Fruit fly (Drosophila melanogaster) whole organism, embryonic: ENCODE data around the gene CG14286.

Experiments
- Aef1 ChIP-seq: fragments of 200-800 bp; sonication (Bioruptor generic); IDR thresholded peaks from 3 replicates; pipeline ENCODE4 v1.3.6; 2022; ENCODE audit warnings: missing biosample characterization, missing genetic modification characterization
- BEAF-32 ChIP-seq: fragments of 200-800 bp; sonication (Bioruptor generic); optimal IDR thresholded peaks from 3 replicates; lab custom pipeline; 2017; ENCODE audit warnings: missing biosample characterization, missing genetic modification characterization, mild to moderate bottlenecking, moderate library complexity, missing genetic modification reagents
- CG10979 ChIP-seq: fragments of 200-800 bp; sonication (Bioruptor generic); optimal IDR thresholded peaks from 2 replicates; lab custom pipeline; 2018; ENCODE audit warnings: missing biosample characterization, mild to moderate bottlenecking, missing genetic modification characterization, moderate library complexity
- CG12104 ChIP-seq: fragments of 200-800 bp; sonication (Bioruptor generic); optimal IDR thresholded peaks from 3 replicates; lab custom pipeline; 2016; ENCODE audit warnings: missing biosample characterization, missing genetic modification characterization
- CG12299 ChIP-seq: fragments of 200-800 bp; sonication (Bioruptor generic); optimal IDR thresholded peaks from 2 replicates; lab custom pipeline; 2018; ENCODE audit warnings: missing biosample characterization, mild to moderate bottlenecking, missing genetic modification characterization
- CG13123 ChIP-seq: fragments of 200-800 bp; sonication (Bioruptor generic); optimal IDR thresholded peaks from 2 replicates; lab custom pipeline; 2016; ENCODE audit warnings: missing biosample characterization, missing genetic modification characterization
- CG15601 ChIP-seq: fragments of 200-800 bp; sonication (Bioruptor generic); optimal IDR thresholded peaks from 3 replicates; lab custom pipeline; 2019; ENCODE audit warnings: missing biosample characterization, mild to moderate bottlenecking, missing genetic modification characterization, moderate library complexity
- CG30403 ChIP-seq: fragments of 200-800 bp; sonication (Bioruptor generic); optimal IDR thresholded peaks from 3 replicates; lab custom pipeline; 2016; ENCODE audit warnings: missing biosample characterization, missing genetic modification characterization
- CG32532 ChIP-seq: fragments of 200-800 bp; sonication (Bioruptor generic); IDR thresholded peaks from 2 replicates; pipeline ENCODE4 v1.3.6; 2022; ENCODE audit warnings: missing biosample characterization, missing genetic modification characterization
- CG33213 ChIP-seq: fragments of 200-800 bp; sonication (Bioruptor generic); optimal IDR thresholded peaks from 3 replicates; lab custom pipeline; 2016; ENCODE audit warnings: missing biosample characterization, missing genetic modification characterization
- CG4360 ChIP-seq: fragments of 200-800 bp; sonication (Bioruptor generic); IDR thresholded peaks from 2 replicates; pipeline ENCODE4 v1.3.6; 2022; ENCODE audit warnings: missing biosample characterization, missing genetic modification characterization
- CG4617 ChIP-seq: fragments of 200-800 bp; sonication (Bioruptor generic); optimal IDR thresholded peaks from 3 replicates; lab custom pipeline; 2016; ENCODE audit warnings: missing biosample characterization, missing genetic modification characterization, borderline replicate concordance
- CG6765 ChIP-seq: fragments of 200-800 bp; sonication (Bioruptor generic); optimal IDR thresholded peaks from 3 replicates; lab custom pipeline; 2017; ENCODE audit warnings: missing biosample characterization, mild to moderate bottlenecking, missing genetic modification characterization
- CG6813 ChIP-seq: fragments of 200-800 bp; sonication (Bioruptor generic); optimal IDR thresholded peaks from 2 replicates; lab custom pipeline; 2017; ENCODE audit warnings: missing biosample characterization, missing genetic modification characterization, mild to moderate bottlenecking, moderate library complexity, missing genetic modification reagents
- CG7928 ChIP-seq: fragments of 200-800 bp; sonication (Bioruptor generic); optimal IDR thresholded peaks from 2 replicates; lab custom pipeline; 2017; ENCODE audit warnings: missing biosample characterization, mild to moderate bottlenecking, missing genetic modification characterization
- CG9797 ChIP-seq: fragments of 200-800 bp; sonication (Bioruptor generic); optimal IDR thresholded peaks from 3 replicates; lab custom pipeline; 2018; ENCODE audit warnings: missing biosample characterization, mild to moderate bottlenecking, missing genetic modification characterization
- Dbx ChIP-seq: fragments of 200-800 bp; sonication (Bioruptor generic); IDR thresholded peaks from 3 replicates; pipeline ENCODE4 v1.3.6; 2022; ENCODE audit warnings: missing biosample characterization, missing genetic modification characterization
- Gsc ChIP-seq: fragments of 200-800 bp; sonication (Bioruptor generic); IDR thresholded peaks from 2 replicates; pipeline ENCODE4 v1.3.6; 2022; ENCODE audit warnings: missing biosample characterization, missing genetic modification characterization
- HHEX ChIP-seq: fragments of 200-800 bp; sonication (Bioruptor generic); optimal IDR thresholded peaks from 3 replicates; lab custom pipeline; 2017; ENCODE audit warnings: missing biosample characterization, mild to moderate bottlenecking, missing genetic modification characterization, missing genetic modification reagents
- HLH3B ChIP-seq: fragments of 200-800 bp; sonication (Bioruptor generic); IDR thresholded peaks from 2 replicates; pipeline ENCODE4 v1.3.6; 2022; ENCODE audit warnings: missing biosample characterization, missing genetic modification characterization
- HmgD ChIP-seq: fragments of 200-800 bp; sonication (Bioruptor generic); optimal IDR thresholded peaks from 3 replicates; lab custom pipeline; 2016; ENCODE audit warnings: missing biosample characterization, missing genetic modification characterization
- Hr78 ChIP-seq, 2 experiments: fragments of 200-800 bp in 1 of 2; fragments of >200 bp in 1 of 2; sonication (Bioruptor generic) in 1 of 2; optimal IDR thresholded peaks; 2 replicates each; lab custom pipeline; 2017 to 2019; ENCODE audit warnings: missing biosample characterization in 2 of 2, missing genetic modification characterization in 2 of 2, mild to moderate bottlenecking in 1 of 2, moderate library complexity in 1 of 2
- Mrtf ChIP-seq: fragments of 200-800 bp; sonication (Bioruptor generic); IDR thresholded peaks from 3 replicates; pipeline ENCODE4 v1.3.6; 2022; ENCODE audit warnings: missing biosample characterization, missing genetic modification characterization
- NC2β ChIP-seq: fragments of 200-800 bp; sonication (Bioruptor generic); optimal IDR thresholded peaks from 2 replicates; lab custom pipeline; 2016; ENCODE audit warnings: missing biosample characterization, missing genetic modification characterization
- Nf-YA ChIP-seq: fragments of 200-800 bp; sonication (Bioruptor generic); IDR thresholded peaks from 2 replicates; pipeline ENCODE4 v1.3.6; 2022; ENCODE audit warnings: missing biosample characterization, missing genetic modification characterization
- Pdp1 ChIP-seq, 2 experiments: fragments of 200-800 bp; sonication (Bioruptor generic); optimal IDR thresholded peaks; 3 replicates each; lab custom pipeline; 2016; ENCODE audit warnings: missing biosample characterization in 2 of 2, missing genetic modification characterization in 2 of 2, mild to moderate bottlenecking in 1 of 2, moderate library complexity in 1 of 2
- Scr ChIP-seq: fragments of 200-800 bp; sonication (Bioruptor generic); IDR thresholded peaks from 2 replicates; pipeline ENCODE4 v1.3.6; 2022; ENCODE audit warnings: missing biosample characterization, missing genetic modification characterization; ENCODE audit not compliant: partially characterized antibody
- Sox100B ChIP-seq: fragments of 200-800 bp; sonication (Bioruptor generic); optimal IDR thresholded peaks from 3 replicates; lab custom pipeline; 2018; ENCODE audit warnings: missing biosample characterization, mild to moderate bottlenecking, missing genetic modification characterization
- Spps ChIP-seq: fragments of 200-800 bp; sonication (Bioruptor generic); optimal IDR thresholded peaks from 2 replicates; lab custom pipeline; 2018; ENCODE audit warnings: missing biosample characterization, mild to moderate bottlenecking, missing genetic modification characterization
- bab2 ChIP-seq: fragments of 200-800 bp; sonication (Bioruptor generic); optimal IDR thresholded peaks from 2 replicates; lab custom pipeline; 2016; ENCODE audit warnings: missing biosample characterization, missing genetic modification characterization
- br ChIP-seq: fragments of >200 bp; optimal IDR thresholded peaks from 2 replicates; lab custom pipeline; 2017
- chif ChIP-seq, 2 experiments: fragments of 200-800 bp; sonication (Bioruptor generic); optimal IDR thresholded peaks; 3 replicates each; lab custom pipeline; 2016; ENCODE audit warnings: missing biosample characterization in 2 of 2, missing genetic modification characterization in 2 of 2
- danr ChIP-seq: fragments of 200-800 bp; sonication (Bioruptor generic); IDR thresholded peaks from 2 replicates; pipeline ENCODE4 v1.3.6; 2022; ENCODE audit warnings: missing biosample characterization, missing genetic modification characterization
- dysf ChIP-seq: fragments of 200-800 bp; sonication (Bioruptor generic); IDR thresholded peaks from 3 replicates; pipeline ENCODE4 v1.3.6; 2022; ENCODE audit warnings: missing biosample characterization, missing genetic modification characterization
- ems ChIP-seq: fragments of 200-800 bp; sonication (Bioruptor generic); optimal IDR thresholded peaks from 3 replicates; lab custom pipeline; 2016; ENCODE audit warnings: missing biosample characterization, missing genetic modification characterization
- gro ChIP-seq: fragments of 200-800 bp; sonication (Bioruptor generic); optimal IDR thresholded peaks from 2 replicates; lab custom pipeline; 2016; ENCODE audit warnings: missing biosample characterization, missing genetic modification characterization
- h ChIP-seq: fragments of >200 bp; optimal IDR thresholded peaks from 2 replicates; lab custom pipeline; 2017
- jigr1 ChIP-seq: fragments of 200-800 bp; sonication (Bioruptor generic); IDR thresholded peaks from 3 replicates; pipeline ENCODE4 v1.3.6; 2022; ENCODE audit warnings: missing biosample characterization, missing genetic modification characterization
- lmd ChIP-seq: fragments of 200-800 bp; sonication (Bioruptor generic); IDR thresholded peaks from 2 replicates; pipeline ENCODE4 v1.3.6; 2022; ENCODE audit warnings: missing biosample characterization, missing genetic modification characterization
- pho ChIP-seq: fragments of 200-800 bp; sonication (Bioruptor generic); optimal IDR thresholded peaks from 2 replicates; lab custom pipeline; 2016; ENCODE audit warnings: missing biosample characterization, missing genetic modification characterization
- prd ChIP-seq, 3 experiments: fragments of >200 bp in 2 of 3; fragments of 200-800 bp in 1 of 3; sonication (Bioruptor generic) in 1 of 3; optimal IDR thresholded peaks in 2 of 3; IDR thresholded peaks in 1 of 3; 2 replicates in 2 of 3; 3 replicates in 1 of 3; pipeline versions ENCODE4 v1.3.6 to Lab custom; 2017 to 2022; ENCODE audit warnings: missing biosample characterization in 1 of 3, missing genetic modification characterization in 1 of 3
- seq ChIP-seq: fragments of 200-800 bp; sonication (Bioruptor generic); IDR thresholded peaks from 2 replicates; pipeline ENCODE4 v1.3.6; 2022; ENCODE audit warnings: missing biosample characterization, missing genetic modification characterization
- sima ChIP-seq: fragments of 200-800 bp; sonication (Bioruptor generic); optimal IDR thresholded peaks from 2 replicates; lab custom pipeline; 2016; ENCODE audit warnings: missing biosample characterization, missing genetic modification characterization
- sisA ChIP-seq: fragments of 200-800 bp; sonication (Bioruptor generic); IDR thresholded peaks from 2 replicates; pipeline ENCODE4 v1.3.6; 2022; ENCODE audit warnings: missing biosample characterization, missing genetic modification characterization
- sug ChIP-seq: fragments of 200-800 bp; optimal IDR thresholded peaks from 2 replicates; lab custom pipeline; 2019; ENCODE audit warnings: missing biosample characterization, mild to moderate bottlenecking, missing genetic modification characterization, moderate library complexity
- tio ChIP-seq: fragments of 200-800 bp; sonication (Bioruptor generic); optimal IDR thresholded peaks from 2 replicates; lab custom pipeline; 2017; ENCODE audit warnings: missing biosample characterization, missing genetic modification characterization, inconsistent platforms
- wdn ChIP-seq: fragments of 200-800 bp; sonication (Bioruptor generic); IDR thresholded peaks from 2 replicates; pipeline ENCODE4 v1.3.6; 2022; ENCODE audit warnings: missing biosample characterization, missing genetic modification characterization
- zen ChIP-seq: fragments of 200-800 bp; sonication (Bioruptor generic); optimal IDR thresholded peaks from 3 replicates; lab custom pipeline; 2018; ENCODE audit warnings: missing biosample characterization, mild to moderate bottlenecking, missing genetic modification characterization, moderate library complexity
- zfh1 ChIP-seq: fragments of 200-800 bp; sonication (Bioruptor generic); IDR thresholded peaks from 3 replicates; pipeline ENCODE4 v1.3.6; 2022; ENCODE audit warnings: missing biosample characterization, missing genetic modification characterization

Gene CG14286

dm6 chr3R:18995556-18996272, 28.2 kb upstream of the CG14286 start (continued):
- TF ChIP-seq chif (GFP tag; optimal IDR thresholded peaks at IDR 0.05; lab: Kevin White, UChicago) (peak; percentile 48 to 78), danr (GFP tag; lab: Robert Waterston, UW) (peak; percentile 73), CG30403 (GFP tag; lab: Kevin White, UChicago) (peak; percentile 76), CG9797 (GFP tag; lab: Kevin White, UChicago) (no peak), pho (no peak), zfh1 (GFP tag; lab: Robert Waterston, UW) (peak; percentile 84), Gsc (GFP tag; lab: Robert Waterston, UW) (peak; percentile 55; the same call in 1 of the 2 replicates), dysf (peak; percentile 82), CG10979 (tag; lab: Kevin White, UChicago) (peak; percentile 91), jigr1 (GFP tag; lab: Robert Waterston, UW) (peak; percentile 64; the same call in 1 of the 3 replicates), tio (GFP tag; lab: Kevin White, UChicago) (peak; percentile 49), bab2 (GFP tag; lab: Kevin White, UChicago) (peak; percentile 68), Mrtf (peak; percentile 55; the same call in 1 of the 3 replicates), h (lab: Kevin White, UChicago) (no peak), ems (GFP tag; lab: Kevin White, UChicago) (peak; percentile 50), sisA (GFP tag; lab: Robert Waterston, UW) (peak; percentile 88), Scr (no peak), CG12104 (peak; percentile 16), CG6765 (GFP tag; lab: Kevin White, UChicago) (no peak), Spps (tag; lab: Kevin White, UChicago) (peak; percentile 77), BEAF-32 (GFP tag; lab: Kevin White, UChicago) (no peak), Hr78 (GFP tag; optimal IDR thresholded peaks at IDR 0.05; lab: Kevin White, UChicago) (peak in 1 of 2 experiments; percentile 60), CG4360 (GFP tag; lab: Robert Waterston, UW) (peak; percentile 13; the same call in 1 of the 2 replicates), CG13123 (GFP tag; lab: Kevin White, UChicago) (peak; percentile 43), br (lab: Kevin White, UChicago) (no peak), HHEX (GFP tag; lab: Kevin White, UChicago) (peak; percentile 70), NC2β (GFP tag; lab: Kevin White, UChicago) (peak; percentile 33), CG12299 (tag; lab: Kevin White, UChicago) (peak; percentile 30), sima (GFP tag; lab: Kevin White, UChicago) (no peak), zen (tag; lab: Kevin White, UChicago) (peak; percentile 65), Pdp1 (GFP tag; optimal IDR thresholded peaks at IDR 0.05; lab: Kevin White, UChicago) (peak; percentile 44 to 52), Sox100B (GFP tag; lab: Kevin White, UChicago) (peak; percentile 80), sug (tag; lab: Kevin White, UChicago) (no peak), CG33213 (GFP tag; lab: Kevin White, UChicago) (no peak), HLH3B (peak; percentile 78), CG7928 (GFP tag; lab: Kevin White, UChicago) (no peak), gro (GFP tag; lab: Kevin White, UChicago) (no peak), lmd (peak; percentile 79), CG6813 (GFP tag; lab: Kevin White, UChicago) (peak; percentile 54), Aef1 (GFP tag; lab: Robert Waterston, UW) (peak; percentile 67), CG32532 (GFP tag; lab: Robert Waterston, UW) (peak; percentile 25; the same call in 1 of the 2 replicates), Nf-YA (peak; percentile 51; the same call in 1 of the 2 replicates), prd (optimal IDR thresholded peaks at IDR 0.05; lab: Kevin White, UChicago) (no peak), prd (GFP tag; IDR thresholded peaks at IDR 0.05; lab: Robert Waterston, UW) (peak; percentile 88), Dbx (0 out of 3 replicates have a peak, but pooled peaks have one; percentile 33), wdn (0 out of 2 replicates have a peak, but pooled peaks have one; percentile 26), CG4617 (GFP tag; lab: Kevin White, UChicago) (peak; percentile 39), HmgD (GFP tag; lab: Kevin White, UChicago) (no peak), CG15601 (tag; lab: Kevin White, UChicago) (peak; percentile 73), seq (GFP tag; lab: Robert Waterston, UW) (peak; percentile 55; the same call in 1 of the 2 replicates)
